Worm (Caenorhabditis elegans): ENCODE data around the gene rabs-5.

DNA sequence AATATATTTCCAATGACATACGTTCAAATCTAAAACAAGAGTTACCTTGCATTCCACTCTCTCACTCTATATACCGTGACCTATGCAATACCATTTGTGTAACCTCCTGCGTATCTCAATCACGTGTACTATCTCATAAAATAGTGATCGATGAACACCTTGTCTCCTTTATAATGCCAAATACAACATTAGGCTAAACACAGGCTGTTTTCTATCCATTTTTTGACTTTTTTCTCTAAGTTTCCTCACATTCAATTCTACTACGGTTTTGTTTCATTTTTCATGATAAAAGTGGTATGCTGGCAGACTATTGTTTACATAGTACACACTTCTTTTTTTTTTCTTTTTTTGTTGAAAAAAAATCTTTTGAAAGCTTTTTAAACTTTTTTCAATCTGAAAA is 38.9 kb upstream of the rabs-5 start:
- no peak for TF ChIP-seq T22C8.4 (GFP tag; IDR thresholded peaks at IDR 0.05)
- TF ChIP-seq ztf-23 (GFP tag; IDR thresholded peaks at IDR 0.05): no peak
- TF ChIP-seq ref-1 (GFP tag; conservative IDR thresholded peaks at IDR 0.05): no peak
- no peak for TF ChIP-seq klf-2 (GFP tag; conservative IDR thresholded peaks at IDR 0.05)
- no peak for TF ChIP-seq flt-1 (GFP tag; IDR thresholded peaks at IDR 0.05)
- no peak for TF ChIP-seq cog-1 (tag; optimal IDR thresholded peaks at IDR 0.05)
- no peak for TF ChIP-seq tab-1 (GFP tag; IDR thresholded peaks at IDR 0.05)
- TF ChIP-seq med-1 (GFP tag; optimal IDR thresholded peaks at IDR 0.05; ENCODE audit: insufficient read depth): no peak
- no peak for TF ChIP-seq ztf-29 (GFP tag; IDR thresholded peaks at IDR 0.05)

Data from whole organism, midembryonic.